Fruit fly (Drosophila melanogaster): ENCODE measurements around the gene spel1.

DNA sequence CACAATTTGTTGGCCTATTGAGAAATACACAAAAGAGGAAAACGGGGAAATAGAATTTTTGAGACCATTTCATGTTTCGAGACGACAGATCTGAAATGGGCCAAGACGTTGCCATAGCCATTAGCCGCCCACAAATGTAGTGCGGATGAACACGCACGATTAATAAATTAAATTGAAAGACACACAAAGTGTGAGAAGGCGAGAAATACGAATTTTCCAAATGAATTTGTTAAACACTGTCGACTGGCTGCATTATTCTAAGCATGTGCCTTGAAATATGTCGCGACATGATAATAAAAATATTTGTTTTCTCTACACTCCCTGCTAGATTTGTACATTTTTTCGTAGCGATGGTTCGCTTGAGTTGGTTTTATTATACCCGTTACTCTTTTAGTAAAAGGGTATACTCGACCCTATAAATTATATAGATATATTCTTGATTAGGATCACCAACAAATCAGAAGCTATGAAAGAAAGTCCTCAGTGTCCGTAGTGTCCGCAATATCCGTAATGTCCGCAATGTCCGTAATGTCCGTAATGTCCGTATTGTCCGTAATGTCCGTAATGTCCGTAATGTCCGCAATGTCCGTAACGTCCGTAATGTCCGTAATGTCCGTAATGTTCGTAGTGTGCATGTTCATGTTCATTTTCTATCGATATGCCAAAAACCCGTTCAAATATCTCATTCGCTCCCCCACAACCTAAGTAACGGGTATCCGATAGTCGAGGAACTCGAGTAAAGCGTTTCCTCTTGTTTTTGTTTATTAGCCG, 14.8 kb downstream of the spel1 start:
- no peak for TF ChIP-seq CG3032 (tag; optimal IDR thresholded peaks at IDR 0.05)
- TF ChIP-seq Hr39 (GFP tag; optimal IDR thresholded peaks at IDR 0.05), result no peak
- TF ChIP-seq Blimp-1 (GFP tag; optimal IDR thresholded peaks at IDR 0.05), result no peak
- no peak for TF ChIP-seq CG16779 (tag; optimal IDR thresholded peaks at IDR 0.05)
- TF ChIP-seq CG32006 (GFP tag; optimal IDR thresholded peaks at IDR 0.05), result no peak
- TF ChIP-seq CG6854 (GFP tag; optimal IDR thresholded peaks at IDR 0.05), result no peak
- no peak for TF ChIP-seq CG8632 (GFP tag; optimal IDR thresholded peaks at IDR 0.05)
- no peak for TF ChIP-seq CG3919 (GFP tag; optimal IDR thresholded peaks at IDR 0.05)
- TF ChIP-seq CG11762 (GFP tag; optimal IDR thresholded peaks at IDR 0.05; ENCODE audit: insufficient read depth), result no peak
- no peak for TF ChIP-seq pdm3 (GFP tag; optimal IDR thresholded peaks at IDR 0.05)
- no peak for TF ChIP-seq topi (GFP tag; optimal IDR thresholded peaks at IDR 0.05)
- TF ChIP-seq fd85E (GFP tag; optimal IDR thresholded peaks at IDR 0.05), result no peak
- no peak for TF ChIP-seq CG4318 (GFP tag; optimal IDR thresholded peaks at IDR 0.05)
- no peak for TF ChIP-seq acj6 (GFP tag; optimal IDR thresholded peaks at IDR 0.05)

All from whole organism, prepupa.